Fruit fly (Drosophila melanogaster): ENCODE results near the gene CG9919.

CG9919 gene

DNA sequence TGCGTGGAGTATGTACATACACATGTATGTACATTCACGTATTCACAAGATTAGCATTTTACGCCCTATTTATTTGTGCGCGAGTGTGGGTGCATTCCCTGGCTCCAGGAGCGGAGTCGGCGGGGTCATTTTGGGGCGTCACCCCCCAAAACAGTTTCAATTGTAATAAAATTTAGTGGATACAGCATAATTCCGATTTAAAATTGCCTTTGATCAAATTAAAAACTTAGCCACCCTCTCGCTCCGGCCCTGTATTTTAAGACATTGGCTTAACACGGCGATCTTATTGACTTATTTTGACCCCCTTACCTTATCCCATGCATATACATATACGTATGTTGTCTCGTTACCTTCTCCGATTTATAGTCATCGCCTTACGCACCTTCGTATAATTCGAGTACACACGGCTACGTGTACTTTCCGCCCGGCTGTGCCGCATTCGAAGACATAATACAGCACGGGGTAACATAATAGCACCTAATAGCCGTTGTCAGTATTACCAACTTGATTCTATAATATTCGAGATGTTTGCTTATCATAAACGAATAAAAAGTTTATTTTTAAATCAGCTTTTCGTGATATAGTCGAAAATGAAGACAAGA lies 51.1 kb downstream of the CG9919 start:
- TF ChIP-seq lz (GFP tag; optimal IDR thresholded peaks at IDR 0.05) (peak; percentile 95), CG4318 (GFP tag; optimal IDR thresholded peaks at IDR 0.05) (peak; percentile 84), CG6854 (GFP tag; optimal IDR thresholded peaks at IDR 0.05) (peak; percentile 77), Lpt (GFP tag; optimal IDR thresholded peaks at IDR 0.05) (peak; percentile 74), Eip93F (GFP tag; optimal IDR thresholded peaks at IDR 0.05) (peak; percentile 77), ss (GFP tag; optimal IDR thresholded peaks at IDR 0.05) (peak; percentile 61 to 86), CG6276 (GFP tag; optimal IDR thresholded peaks at IDR 0.05) (peak; percentile 79), fd85E (GFP tag; optimal IDR thresholded peaks at IDR 0.05) (peak; percentile 83), CG3032 (tag; optimal IDR thresholded peaks at IDR 0.05) (peak; percentile 87), CG6792 (GFP tag; optimal IDR thresholded peaks at IDR 0.05) (peak; percentile 94), spab (GFP tag; optimal IDR thresholded peaks at IDR 0.05) (peak; percentile 70), vri (GFP tag; optimal IDR thresholded peaks at IDR 0.05) (peak; percentile 73), CG6163 (GFP tag; IDR thresholded peaks at IDR 0.05) (peak; percentile 96), OdsH (GFP tag; optimal IDR thresholded peaks at IDR 0.05) (peak; percentile 91), CG10669 (GFP tag; optimal IDR thresholded peaks at IDR 0.05) (peak; percentile 87), CG10631 (GFP tag; optimal IDR thresholded peaks at IDR 0.05) (peak; percentile 88), net (GFP tag; optimal IDR thresholded peaks at IDR 0.05) (peak; percentile 86), cyc (GFP tag; optimal IDR thresholded peaks at IDR 0.05) (peak; percentile 95), Ets96B (tag; optimal IDR thresholded peaks at IDR 0.05) (peak; percentile 83), CG7368 (GFP tag; optimal IDR thresholded peaks at IDR 0.05) (peak; percentile 94), CG8319 (GFP tag; optimal IDR thresholded peaks at IDR 0.05) (peak; percentile 90), CG34406 (GFP tag; optimal IDR thresholded peaks at IDR 0.05) (peak; percentile 89), esn (GFP tag; optimal IDR thresholded peaks at IDR 0.05) (peak; percentile 88), Hr39 (GFP tag; optimal IDR thresholded peaks at IDR 0.05) (peak; percentile 95), CG31627 (GFP tag; optimal IDR thresholded peaks at IDR 0.05) (peak; percentile 96), CG11902 (GFP tag; optimal IDR thresholded peaks at IDR 0.05) (peak; percentile 99), Blimp-1 (GFP tag; optimal IDR thresholded peaks at IDR 0.05) (peak; percentile 56), CG11294 (GFP tag; IDR thresholded peaks at IDR 0.05) (peak; percentile 87), Hr4 (GFP tag; optimal IDR thresholded peaks at IDR 0.05) (peak; percentile 91), pdm3 (GFP tag; optimal IDR thresholded peaks at IDR 0.05) (peak; percentile 92), achi (GFP tag; optimal IDR thresholded peaks at IDR 0.05) (peak; percentile 87), Hr38 (GFP tag; optimal IDR thresholded peaks at IDR 0.05) (peak; percentile 5), CG3919 (GFP tag; optimal IDR thresholded peaks at IDR 0.05) (peak; percentile 93), Eip75B (GFP tag; optimal IDR thresholded peaks at IDR 0.05) (peak; percentile 93), fkh (GFP tag; optimal IDR thresholded peaks at IDR 0.05) (peak; percentile 61), Sox14 (GFP tag; optimal IDR thresholded peaks at IDR 0.05) (peak; percentile 91), acj6 (GFP tag; optimal IDR thresholded peaks at IDR 0.05) (peak; percentile 89), Eip78C (GFP tag) (peak; percentile 96), dsx (GFP tag; optimal IDR thresholded peaks at IDR 0.05; ENCODE audit: poor library complexity, severe bottlenecking) (peak; percentile 68), CG8632 (GFP tag; optimal IDR thresholded peaks at IDR 0.05) (peak; percentile 88), topi (GFP tag; optimal IDR thresholded peaks at IDR 0.05) (peak; percentile 92), Smox (GFP tag; optimal IDR thresholded peaks at IDR 0.05) (peak; percentile 84), salr (GFP tag; optimal IDR thresholded peaks at IDR 0.05) (peak; percentile 65 to 79), fd59A (GFP tag; optimal IDR thresholded peaks at IDR 0.05) (peak; percentile 81), CG9139 (GFP tag; optimal IDR thresholded peaks at IDR 0.05) (peak; percentile 72), Ets21C (GFP tag; optimal IDR thresholded peaks at IDR 0.05) (peak; percentile 90), eg (GFP tag; IDR thresholded peaks at IDR 0.05) (peak; percentile 96), Met (GFP tag; optimal IDR thresholded peaks at IDR 0.05) (peak; percentile 88), svp (GFP tag) (peak; percentile 98), CG32006 (GFP tag; optimal IDR thresholded peaks at IDR 0.05) (peak; percentile 89), CG11762 (GFP tag; optimal IDR thresholded peaks at IDR 0.05; ENCODE audit: insufficient read depth) (peak; percentile 83)
